Fruit fly (Drosophila melanogaster): ENCODE measurements around the gene vkg.
A peak's percentile ranks its signal among the peaks of the same experiment; 100 is the strongest.

Gene vkg

DNA sequence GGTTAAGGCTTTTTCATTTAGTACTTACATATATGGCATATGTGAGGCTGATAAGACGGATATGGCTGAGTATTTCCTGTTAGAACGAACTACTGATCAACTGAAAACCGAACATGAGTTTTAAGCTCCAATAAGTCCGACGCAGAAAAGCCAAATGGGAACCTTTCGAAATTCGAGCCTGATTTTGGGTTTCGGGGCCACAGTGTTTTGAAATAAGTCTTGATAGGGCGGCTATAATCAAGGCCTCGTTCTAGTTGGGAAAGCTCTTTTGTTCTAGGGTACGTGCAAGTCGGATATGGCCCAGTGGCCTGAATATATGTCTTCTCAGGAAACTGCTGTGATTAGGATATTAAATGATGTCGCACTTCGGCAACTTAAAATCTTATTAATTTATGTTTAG, at the start of gene vkg:
TSS of gene vkg (minus strand) at position 101 of the 400 bp plus-strand sequence.
- TF ChIP-seq CTCF (optimal IDR thresholded peaks at IDR 0.05) (no peak), CG8478 (optimal IDR thresholded peaks at IDR 0.05) (no peak)

DNA sequence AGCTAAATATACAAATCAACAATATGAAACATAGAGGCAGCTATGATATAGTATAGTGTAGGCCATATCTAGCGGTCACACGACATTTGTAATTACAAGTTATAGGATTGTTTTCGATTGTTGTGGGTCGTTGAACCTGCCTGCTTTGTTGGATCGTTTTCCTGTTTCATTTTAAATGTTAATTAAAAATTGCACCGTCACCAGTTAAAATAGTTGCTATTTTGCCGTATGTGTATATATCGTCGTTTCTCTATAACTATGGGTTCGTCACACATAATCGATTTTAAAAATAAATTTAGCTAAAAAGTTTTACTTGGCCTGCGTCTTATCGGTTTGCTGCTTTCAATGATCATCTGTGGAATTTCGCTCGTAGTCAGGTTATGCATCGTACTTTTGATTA, 44.4 kb upstream of the vkg start:
- TF ChIP-seq CG8478 (optimal IDR thresholded peaks at IDR 0.05) (no peak), CTCF (optimal IDR thresholded peaks at IDR 0.05) (no peak)

DNA sequence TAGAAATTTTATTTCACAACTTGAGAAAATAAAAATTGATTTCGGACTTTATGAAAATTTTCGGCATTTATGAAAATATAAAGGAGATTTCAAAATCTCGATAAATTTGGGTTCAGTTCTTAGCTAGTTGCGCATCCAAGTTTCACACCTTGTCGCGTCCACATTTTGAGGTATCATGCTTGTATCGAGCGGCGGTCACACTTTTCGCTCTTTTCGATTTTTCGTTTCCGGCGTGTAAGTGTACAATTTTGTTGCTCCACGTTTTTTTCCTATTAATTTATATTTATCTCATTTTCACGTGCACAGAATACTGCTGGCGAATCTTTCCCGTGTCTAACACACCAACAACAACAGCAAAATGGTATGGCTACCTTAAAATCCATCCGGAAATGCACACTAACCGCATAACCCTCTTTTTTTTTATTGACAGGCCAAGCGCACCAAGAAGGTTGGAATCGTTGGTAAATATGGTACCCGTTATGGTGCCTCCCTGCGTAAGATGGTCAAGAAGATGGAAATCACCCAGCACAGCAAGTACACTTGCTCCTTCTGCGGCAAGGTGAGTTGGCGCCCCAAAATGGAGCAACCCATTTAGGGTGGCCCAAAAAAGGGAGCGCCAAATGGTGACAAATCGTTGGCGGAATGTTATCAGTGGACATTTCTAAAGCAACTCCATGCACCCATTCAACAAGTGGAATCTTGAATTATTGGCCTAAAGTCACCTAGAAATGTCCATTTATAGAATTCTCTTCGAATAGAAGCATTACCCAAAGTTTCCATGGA, 43.0 kb upstream of the vkg start, which contains the start of gene RpL37A:
TSS of gene RpL37A (plus strand) at position 161 of the 783 bp plus-strand sequence.
- TF ChIP-seq CTCF (optimal IDR thresholded peaks at IDR 0.05) (peak; percentile 5 to 54), CG8478 (optimal IDR thresholded peaks at IDR 0.05) (no peak)

DNA sequence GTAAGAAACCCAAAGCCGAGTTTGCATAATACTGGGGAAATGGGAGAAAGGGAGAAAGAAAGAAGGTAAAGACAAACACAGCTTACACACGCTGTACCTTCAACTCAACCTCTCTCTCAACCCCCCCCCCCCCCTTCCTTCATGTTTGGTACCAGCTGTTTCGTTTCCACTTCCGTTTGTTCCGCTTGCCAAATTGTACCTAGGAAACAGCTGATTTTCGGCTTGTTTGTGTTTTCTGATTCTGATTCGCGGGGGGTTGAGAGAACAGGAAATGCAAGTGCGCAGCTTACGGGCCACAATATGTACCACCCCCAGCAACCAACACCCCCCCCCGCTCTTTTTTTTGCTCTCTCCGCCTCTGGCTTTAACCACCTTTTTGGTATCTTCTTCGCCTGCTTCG, 35.9 kb upstream of the vkg start:
- no peak for TF ChIP-seq CTCF (optimal IDR thresholded peaks at IDR 0.05)
- TF ChIP-seq CG8478 (optimal IDR thresholded peaks at IDR 0.05), result no peak

DNA sequence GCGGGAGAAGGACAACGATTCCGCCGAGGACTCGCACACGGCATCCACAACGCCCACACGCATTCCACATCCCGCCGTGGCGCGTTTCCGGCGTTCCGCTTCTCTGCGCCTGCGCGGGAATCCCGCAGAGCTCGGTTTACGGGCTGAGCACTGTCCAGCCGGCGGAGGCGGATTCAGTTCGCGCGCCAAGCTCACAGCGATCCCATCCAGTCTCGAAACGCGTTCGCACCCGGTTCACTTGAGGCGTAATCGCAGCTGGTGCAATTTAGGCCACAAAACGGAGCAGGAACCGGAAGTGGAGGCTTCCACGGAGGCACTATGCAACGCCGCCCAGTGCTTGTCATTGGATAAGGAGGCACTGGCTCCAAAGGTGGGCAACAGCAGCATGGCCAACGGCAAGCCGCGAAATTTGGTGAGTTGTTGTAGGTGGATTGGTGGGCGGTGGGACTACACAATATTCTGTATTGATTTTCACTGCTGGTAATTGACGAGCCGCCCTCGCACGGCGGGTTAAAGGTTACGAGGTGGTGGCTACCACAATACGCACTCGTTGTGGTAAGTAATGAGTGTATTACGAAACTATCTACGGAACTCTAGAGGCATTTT, 34.9 kb upstream of the vkg start:
- TF ChIP-seq CTCF (optimal IDR thresholded peaks at IDR 0.05), result no peak
- no peak for TF ChIP-seq CG8478 (optimal IDR thresholded peaks at IDR 0.05)

DNA sequence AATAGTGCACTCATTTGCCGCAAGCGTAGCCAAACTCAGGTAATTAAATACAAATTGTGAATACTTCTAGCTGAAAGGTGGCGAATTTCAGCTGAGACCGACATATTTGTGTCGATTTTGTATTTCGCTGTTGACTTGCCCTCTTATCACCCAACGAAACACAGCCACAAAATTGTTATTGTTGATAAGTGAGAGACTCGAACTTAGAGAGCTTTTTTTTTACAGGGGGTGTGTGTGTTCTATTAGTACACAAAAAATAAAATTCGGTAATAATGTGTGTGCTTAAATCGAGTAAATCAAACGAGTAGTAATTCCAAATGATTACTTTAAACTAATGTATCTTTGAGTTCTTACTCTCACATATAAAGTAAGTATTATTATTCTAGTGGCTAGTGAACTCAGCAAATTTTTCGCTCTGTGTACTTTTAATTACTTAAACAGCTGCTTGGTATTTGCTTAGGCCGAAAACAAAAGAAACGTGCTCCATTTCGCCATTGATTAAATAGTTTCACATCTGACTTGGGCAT, 33.0 kb upstream of the vkg start:
- TF ChIP-seq CTCF (optimal IDR thresholded peaks at IDR 0.05) (no peak), CG8478 (optimal IDR thresholded peaks at IDR 0.05) (no peak)

DNA sequence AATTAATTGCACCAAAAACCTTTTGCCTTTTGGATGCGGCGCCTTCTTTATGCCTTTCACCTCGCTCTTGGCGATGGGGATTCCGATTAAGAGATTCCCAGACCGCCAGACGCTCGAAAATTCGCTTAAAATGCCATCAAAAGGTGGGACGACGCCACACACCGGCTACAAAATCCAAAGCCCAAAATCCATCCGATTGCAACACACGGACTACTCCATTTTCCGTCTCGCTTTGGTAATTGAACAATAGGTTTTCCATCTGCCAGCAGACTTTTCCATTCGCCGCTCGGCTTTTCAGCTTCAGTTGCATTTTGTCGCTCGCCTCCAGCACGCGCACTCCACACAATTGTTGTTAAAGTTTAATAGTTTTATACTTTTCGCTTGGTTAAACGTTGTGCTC, 32.5 kb upstream of the vkg start, which contains the start of gene qtc:
TSS of gene qtc (plus strand) at position 301 of the 400 bp plus-strand sequence.
- no peak for TF ChIP-seq CTCF (optimal IDR thresholded peaks at IDR 0.05)
- TF ChIP-seq CG8478 (optimal IDR thresholded peaks at IDR 0.05), result no peak

DNA sequence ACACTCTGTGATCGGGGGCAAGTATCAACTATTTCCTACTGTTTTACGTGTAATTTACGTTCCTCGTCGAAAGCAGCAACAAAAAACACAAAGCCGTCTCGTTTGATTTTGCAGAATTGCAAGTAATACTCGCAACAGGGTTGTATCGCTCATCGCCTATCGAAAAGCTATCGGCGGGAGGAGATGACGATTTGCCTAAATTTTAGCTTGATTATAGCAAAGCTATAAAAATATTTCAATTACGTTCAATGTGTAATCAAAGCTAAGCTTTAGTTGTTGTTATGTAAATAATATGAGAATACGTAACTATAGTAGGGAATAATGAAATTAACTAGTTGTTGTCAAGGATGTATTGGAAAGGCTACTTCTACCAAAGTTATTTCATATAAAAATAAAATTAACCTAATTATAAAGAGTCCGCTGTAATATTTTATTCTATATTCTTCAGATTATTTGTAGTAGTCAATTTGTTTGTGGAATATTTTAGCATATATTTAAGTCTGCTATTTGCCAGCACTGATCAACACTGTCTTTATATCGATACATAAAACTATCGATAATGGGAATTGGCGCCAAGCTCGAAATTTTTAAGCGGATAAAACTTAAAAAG, 31.8 kb upstream of the vkg start, which contains the start of gene Rpn11:
TSS of gene Rpn11 (minus strand) at position 146 of the 610 bp plus-strand sequence.
- TF ChIP-seq CG8478 (optimal IDR thresholded peaks at IDR 0.05) (no peak), CTCF (optimal IDR thresholded peaks at IDR 0.05) (no peak)

DNA sequence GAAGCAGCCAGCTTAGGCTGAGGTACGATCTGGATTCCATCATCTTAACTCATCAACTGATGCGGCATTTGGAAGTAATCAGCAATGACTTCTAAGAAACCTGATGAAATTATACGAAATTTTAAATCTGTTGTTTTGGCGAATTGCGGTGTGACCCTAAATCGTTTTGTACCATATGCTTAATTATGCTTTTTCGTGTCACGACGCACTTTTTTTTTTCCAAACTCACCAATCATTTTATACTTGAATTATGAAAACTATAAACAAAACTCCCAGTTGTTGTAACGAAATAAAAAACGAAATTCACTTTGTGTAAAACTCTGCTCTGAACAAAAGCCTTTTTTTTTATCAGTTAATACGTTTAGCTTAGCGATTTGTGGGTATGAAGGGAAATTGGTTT, 30.1 kb upstream of the vkg start, which contains the start of gene Nepl3:
TSS of gene Nepl3 (minus strand) at position 155 of the 400 bp plus-strand sequence.
- TF ChIP-seq CTCF (optimal IDR thresholded peaks at IDR 0.05), result no peak
- TF ChIP-seq CG8478 (optimal IDR thresholded peaks at IDR 0.05), result no peak

DNA sequence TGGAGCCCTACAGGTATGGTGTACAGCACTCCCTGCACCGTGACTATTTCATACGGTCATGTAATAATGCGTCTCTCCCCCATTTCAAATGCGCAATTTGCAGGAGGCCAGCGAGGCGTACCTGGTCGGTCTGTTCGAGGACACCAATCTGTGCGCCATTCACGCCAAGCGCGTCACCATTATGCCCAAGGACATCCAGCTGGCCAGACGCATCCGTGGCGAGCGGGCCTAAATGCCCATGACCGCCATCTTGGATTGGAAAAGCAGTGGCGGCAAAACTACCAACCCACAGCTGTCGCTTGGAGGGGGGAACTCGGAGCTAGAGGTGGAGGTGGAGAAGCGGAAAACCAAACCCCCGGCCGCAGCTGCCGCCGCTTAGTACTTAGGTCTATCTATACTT, 27.5 kb upstream of the vkg start:
- no peak for TF ChIP-seq CG8478 (optimal IDR thresholded peaks at IDR 0.05)
- TF ChIP-seq CTCF (optimal IDR thresholded peaks at IDR 0.05), result no peak

DNA sequence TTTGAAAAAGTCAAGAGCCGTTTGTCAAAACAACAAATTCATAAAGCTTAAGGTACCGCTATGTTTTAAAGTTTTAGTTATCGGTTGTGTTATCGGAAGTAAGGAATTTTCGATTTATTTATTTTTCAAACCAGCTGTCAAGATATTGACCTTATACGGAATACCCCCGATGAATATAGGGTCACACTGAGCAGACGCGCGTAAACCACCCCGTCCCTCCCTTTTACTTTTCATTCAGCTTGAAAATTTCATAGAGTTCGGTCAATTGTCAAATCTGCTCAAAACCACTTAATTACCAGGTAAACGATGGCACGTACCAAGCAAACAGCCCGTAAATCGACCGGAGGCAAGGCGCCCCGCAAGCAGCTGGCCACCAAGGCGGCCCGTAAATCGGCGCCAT, 27.0 kb upstream of the vkg start, which contains the start of the genes CG14036 and His3.3A:
TSS of gene CG14036 (minus strand) at position 64 of the 400 bp plus-strand sequence.
TSS of gene His3.3A (plus strand) at position 106 of the 400 bp plus-strand sequence.
- TF ChIP-seq CG8478 (optimal IDR thresholded peaks at IDR 0.05) (no peak), CTCF (optimal IDR thresholded peaks at IDR 0.05) (peak; percentile 5 to 21)

DNA sequence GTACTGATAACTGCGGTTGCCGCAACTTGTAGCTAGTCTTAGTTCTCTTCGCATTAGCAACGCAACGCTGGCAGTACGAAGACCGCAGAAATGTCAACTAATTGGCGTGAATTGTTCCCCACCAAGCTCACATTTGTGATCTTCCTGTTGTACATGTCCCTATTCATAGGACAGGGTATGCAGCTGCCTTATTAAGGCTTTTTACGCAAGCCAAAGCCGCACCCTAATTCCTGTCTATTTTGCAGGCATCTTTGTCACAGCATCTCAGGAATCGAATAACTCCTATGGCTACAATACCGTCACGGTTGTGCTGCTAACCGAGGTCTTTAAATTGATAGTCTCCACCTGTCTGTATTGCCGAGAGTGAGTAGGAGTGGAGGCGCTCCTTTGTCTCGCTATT, 25.0 kb upstream of the vkg start, which contains the start of gene eIF3h:
TSS of gene eIF3h (minus strand) at position 101 of the 400 bp plus-strand sequence.
- TF ChIP-seq CTCF (optimal IDR thresholded peaks at IDR 0.05) (no peak), CG8478 (optimal IDR thresholded peaks at IDR 0.05) (no peak)

DNA sequence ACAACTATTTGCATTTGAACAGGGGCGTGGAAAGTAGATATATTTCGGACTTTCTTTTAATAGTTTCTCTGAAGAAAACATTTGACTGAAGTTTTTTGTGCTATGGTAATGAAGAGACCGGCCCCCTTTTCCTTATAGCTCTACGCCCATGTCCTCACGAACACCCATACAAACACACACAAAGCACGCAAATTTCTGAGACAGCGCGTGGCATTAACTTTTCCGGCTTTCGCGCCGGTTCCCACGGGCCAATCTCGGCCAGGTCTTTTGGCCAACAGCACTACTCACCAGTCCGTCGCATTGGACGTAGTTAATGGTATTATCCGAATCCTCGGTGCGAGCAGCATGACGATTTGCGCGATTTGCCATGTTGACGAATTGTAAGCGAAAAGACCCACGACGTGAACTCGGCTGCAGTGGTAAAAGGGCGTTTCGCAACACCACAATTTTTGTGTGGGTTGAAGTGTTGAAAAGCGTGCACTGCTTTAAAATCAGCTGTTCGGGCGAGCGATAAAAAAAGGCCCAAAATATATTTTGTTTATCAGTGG, 24.4 kb upstream of the vkg start, which contains the start of gene senju:
TSS of gene senju (plus strand) at position 477 of the 548 bp plus-strand sequence.
- TF ChIP-seq CG8478 (optimal IDR thresholded peaks at IDR 0.05), result no peak
- peak in 1 of 2 experiments; percentile 1 for TF ChIP-seq CTCF (optimal IDR thresholded peaks at IDR 0.05)

DNA sequence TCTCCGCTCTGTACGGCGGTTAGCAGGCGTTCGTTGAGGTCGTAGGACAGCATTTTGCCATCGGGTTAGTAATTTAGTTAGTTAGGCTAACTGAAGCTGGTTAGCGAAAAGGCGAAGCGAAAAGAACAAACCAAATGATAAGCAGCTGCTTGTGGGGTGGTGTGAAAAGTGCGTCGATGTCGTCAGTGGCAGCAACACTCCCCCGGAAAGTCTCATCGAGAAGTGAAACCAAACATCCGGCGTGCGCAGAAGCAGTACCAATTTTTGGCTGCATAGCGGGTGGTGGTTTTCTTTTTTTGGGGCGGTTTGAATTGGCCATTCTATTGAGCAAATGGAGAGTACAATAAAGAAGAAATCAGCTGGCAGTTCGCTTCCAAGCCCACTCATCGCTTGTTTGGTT, 22.8 kb upstream of the vkg start, which contains the start of gene CG9121:
TSS of gene CG9121 (minus strand) at position 238 of the 400 bp plus-strand sequence.
- no peak for TF ChIP-seq CTCF (optimal IDR thresholded peaks at IDR 0.05)
- no peak for TF ChIP-seq CG8478 (optimal IDR thresholded peaks at IDR 0.05)

All from S2 (cell line).